Worm (Caenorhabditis elegans) whole organism, late embryonic: ENCODE results near the gene F08D12.12.

Experiments used
- C38D4.7 ChIP-seq: fragments of 200-800 bp; sonication (Bioruptor generic); optimal IDR thresholded peaks from 2 replicates; lab custom pipeline; 2018; ENCODE audit warnings: mild to moderate bottlenecking, missing genetic modification characterization, moderate library complexity, missing compliant biosample characterization
- F13H6.1 ChIP-seq: sonication (generic microtip); optimal IDR thresholded peaks from 2 replicates; lab custom pipeline; 2016; ENCODE audit warnings: missing genetic modification characterization, missing compliant biosample characterization
- K02D7.2 ChIP-seq: sonication (generic microtip); optimal IDR thresholded peaks from 2 replicates; lab custom pipeline; 2017; ENCODE audit warnings: mild to moderate bottlenecking, missing genetic modification characterization, missing compliant biosample characterization
- K09A11.1 ChIP-seq: sonication (generic microtip); optimal IDR thresholded peaks from 2 replicates; lab custom pipeline; 2017; ENCODE audit warnings: antibody characterized with exemption, mild to moderate bottlenecking, missing genetic modification characterization, missing compliant biosample characterization; ENCODE audit not compliant: insufficient read depth
- T23F11.4 ChIP-seq: fragments of 200-800 bp; sonication (Bioruptor generic); optimal IDR thresholded peaks from 2 replicates; lab custom pipeline; 2018; ENCODE audit warnings: mild to moderate bottlenecking, missing genetic modification characterization, missing compliant biosample characterization
- Y22D7AL.16 ChIP-seq: sonication (generic microtip); optimal IDR thresholded peaks from 2 replicates; lab custom pipeline; 2016; ENCODE audit warnings: missing genetic modification characterization, missing compliant biosample characterization
- ahr-1 ChIP-seq: sonication (generic microtip); optimal IDR thresholded peaks from 2 replicates; lab custom pipeline; 2016; ENCODE audit warnings: missing genetic modification characterization, missing compliant biosample characterization
- ama-1 ChIP-seq: fragments of 150-350 bp; optimal IDR thresholded peaks from 2 replicates; lab custom pipeline; 2014
- ceh-14 ChIP-seq: sonication (generic microtip); optimal IDR thresholded peaks from 2 replicates; lab custom pipeline; 2016; ENCODE audit warnings: missing genotype, missing genetic modification characterization, missing compliant biosample characterization
- ceh-24 ChIP-seq: sonication (generic microtip); optimal IDR thresholded peaks from 2 replicates; lab custom pipeline; 2016; ENCODE audit warnings: mild to moderate bottlenecking, missing genetic modification characterization, missing compliant biosample characterization
- ceh-30 ChIP-seq: fragments of 150-350 bp; optimal IDR thresholded peaks from 2 replicates; lab custom pipeline; 2014; ENCODE audit warnings: missing biosample characterization, missing genetic modification characterization
- ceh-34 ChIP-seq: sonication (generic microtip); optimal IDR thresholded peaks from 2 replicates; lab custom pipeline; 2016; ENCODE audit warnings: mild to moderate bottlenecking, missing genetic modification characterization, missing compliant biosample characterization
- ceh-48 ChIP-seq: sonication (generic microtip); optimal IDR thresholded peaks from 2 replicates; lab custom pipeline; 2016; ENCODE audit warnings: missing genetic modification characterization, inconsistent platforms, missing compliant biosample characterization
- ceh-6 ChIP-seq: fragments of 200-800 bp; sonication (Bioruptor generic); optimal IDR thresholded peaks from 2 replicates; lab custom pipeline; 2018; ENCODE audit warnings: mild to moderate bottlenecking, missing genetic modification characterization, missing compliant biosample characterization
- che-1 ChIP-seq: sonication (generic microtip); optimal IDR thresholded peaks from 2 replicates; lab custom pipeline; 2016; ENCODE audit warnings: mild to moderate bottlenecking, missing genetic modification characterization, missing compliant biosample characterization
- dve-1 ChIP-seq: sonication (generic microtip); optimal IDR thresholded peaks from 2 replicates; lab custom pipeline; 2017; ENCODE audit warnings: antibody characterized with exemption, mild to moderate bottlenecking, missing genetic modification characterization, missing compliant biosample characterization
- elt-2 ChIP-seq: sonication (generic microtip); optimal IDR thresholded peaks from 2 replicates; lab custom pipeline; 2016; ENCODE audit warnings: missing genetic modification reagents, missing genetic modification characterization, missing compliant biosample characterization
- elt-4 ChIP-seq: sonication (generic microtip); optimal IDR thresholded peaks from 2 replicates; lab custom pipeline; 2016; ENCODE audit warnings: missing genetic modification characterization, missing compliant biosample characterization
- ets-4 ChIP-seq: sonication (generic microtip); optimal IDR thresholded peaks from 2 replicates; lab custom pipeline; 2016; ENCODE audit warnings: missing genetic modification characterization, missing compliant biosample characterization
- eyg-1 ChIP-seq: sonication (generic microtip); optimal IDR thresholded peaks from 2 replicates; lab custom pipeline; 2016; ENCODE audit warnings: missing genotype, missing genetic modification characterization, missing compliant biosample characterization
- fax-1 ChIP-seq: sonication (generic microtip); optimal IDR thresholded peaks from 2 replicates; lab custom pipeline; 2016; ENCODE audit warnings: missing genotype, missing genetic modification characterization, missing compliant biosample characterization
- fkh-6 ChIP-seq: sonication (generic microtip); optimal IDR thresholded peaks from 2 replicates; lab custom pipeline; 2016; ENCODE audit warnings: missing genetic modification characterization, missing compliant biosample characterization
- hlh-30 ChIP-seq: sonication (generic microtip); optimal IDR thresholded peaks from 2 replicates; lab custom pipeline; 2017; ENCODE audit warnings: antibody characterized with exemption, missing genetic modification characterization, missing compliant biosample characterization; ENCODE audit not compliant: insufficient read depth
- hlh-8 ChIP-seq: sonication (generic microtip); optimal IDR thresholded peaks from 2 replicates; lab custom pipeline; 2016; ENCODE audit warnings: missing genotype, missing genetic modification characterization, missing compliant biosample characterization
- lim-6 ChIP-seq: sonication (generic microtip); optimal IDR thresholded peaks from 2 replicates; lab custom pipeline; 2016; ENCODE audit warnings: missing genetic modification characterization, missing compliant biosample characterization
- nhr-11 ChIP-seq: fragments of 150-350 bp; optimal IDR thresholded peaks from 2 replicates; lab custom pipeline; 2014; ENCODE audit warnings: missing biosample characterization, missing genetic modification characterization
- nhr-232 ChIP-seq: sonication (generic microtip); optimal IDR thresholded peaks from 2 replicates; lab custom pipeline; 2016; ENCODE audit warnings: missing genetic modification characterization, missing compliant biosample characterization
- pag-3 ChIP-seq: sonication (generic microtip); optimal IDR thresholded peaks from 2 replicates; lab custom pipeline; 2016; ENCODE audit warnings: missing compliant biosample characterization, missing genetic modification characterization, borderline replicate concordance
- pat-9 ChIP-seq: fragments of 200-800 bp; sonication (Bioruptor generic); optimal IDR thresholded peaks from 2 replicates; lab custom pipeline; 2018; ENCODE audit warnings: mild to moderate bottlenecking, missing genetic modification characterization, moderate library complexity, missing compliant biosample characterization
- pha-4 ChIP-seq: fragments of 150-350 bp; optimal IDR thresholded peaks from 2 replicates; lab custom pipeline; 2018; ENCODE audit warnings: missing biosample characterization, missing genetic modification reagents, missing genetic modification characterization
- pqm-1 ChIP-seq: sonication (generic microtip); optimal IDR thresholded peaks from 2 replicates; lab custom pipeline; 2016; ENCODE audit warnings: missing genetic modification characterization, missing compliant biosample characterization
- pros-1 ChIP-seq: fragments of 150-350 bp; optimal IDR thresholded peaks from 2 replicates; lab custom pipeline; 2014; ENCODE audit warnings: missing biosample characterization, missing genetic modification reagents, missing genetic modification characterization
- ref-2 ChIP-seq: sonication (generic microtip); optimal IDR thresholded peaks from 2 replicates; lab custom pipeline; 2016; ENCODE audit warnings: missing genetic modification characterization, missing compliant biosample characterization
- sdc-2 ChIP-seq: sonication (generic microtip); optimal IDR thresholded peaks from 2 replicates; lab custom pipeline; 2016; ENCODE audit warnings: missing genotype, missing genetic modification characterization, missing compliant biosample characterization
- sox-2 ChIP-seq: fragments of 200-800 bp; sonication (Bioruptor generic); IDR thresholded peaks from 2 replicates; pipeline ENCODE4 v1.3.6; 2022; ENCODE audit warnings: missing genetic modification reagents, missing genetic modification characterization, missing compliant biosample characterization
- sox-4 ChIP-seq: sonication (generic microtip); optimal IDR thresholded peaks from 2 replicates; lab custom pipeline; 2017; ENCODE audit warnings: mild to moderate bottlenecking, missing genetic modification characterization, inconsistent platforms, missing compliant biosample characterization
- tbx-2 ChIP-seq: sonication (generic microtip); optimal IDR thresholded peaks from 2 replicates; lab custom pipeline; 2016; ENCODE audit warnings: missing genetic modification characterization, missing compliant biosample characterization
- tbx-7 ChIP-seq: sonication (generic microtip); optimal IDR thresholded peaks from 2 replicates; lab custom pipeline; 2016; ENCODE audit warnings: missing genotype, missing genetic modification characterization, missing compliant biosample characterization
- ttx-3 ChIP-seq: sonication (generic microtip); optimal IDR thresholded peaks from 2 replicates; lab custom pipeline; 2016; ENCODE audit warnings: missing genetic modification reagents, missing genetic modification characterization, missing compliant biosample characterization
- unc-42 ChIP-seq: sonication (generic microtip); optimal IDR thresholded peaks from 2 replicates; lab custom pipeline; 2016; ENCODE audit warnings: missing genotype, missing genetic modification characterization, missing compliant biosample characterization
- unc-55 ChIP-seq: sonication (generic microtip); optimal IDR thresholded peaks from 2 replicates; lab custom pipeline; 2017; ENCODE audit warnings: missing biosample characterization, missing genetic modification reagents, missing genetic modification characterization

F08D12.12 gene

DNA sequence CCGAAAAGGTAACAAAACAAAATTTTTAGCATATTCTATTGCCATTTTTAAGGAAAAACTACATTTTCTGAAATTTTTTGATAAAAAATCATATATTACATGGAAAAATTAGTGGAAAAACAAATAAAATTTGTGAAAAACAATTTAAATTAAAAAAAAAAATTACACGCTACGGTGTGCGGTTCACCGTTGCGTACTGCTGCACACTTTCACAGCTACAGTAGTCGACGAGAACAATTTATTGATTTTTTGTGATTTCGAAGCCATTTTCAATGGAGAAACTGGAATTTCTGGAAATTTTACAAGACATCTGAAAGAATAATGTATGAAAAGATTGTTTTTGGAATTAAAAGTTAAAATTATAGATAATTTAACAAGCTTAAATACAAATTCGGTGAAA lies 28.1 kb upstream of the F08D12.12 start:
- TF ChIP-seq nhr-232 (tag; lab: Kevin White, UChicago), result no peak
- TF ChIP-seq fkh-6 (tag; lab: Kevin White, UChicago), result no peak
- no peak for TF ChIP-seq nhr-11 (tag; lab: Kevin White, UChicago)
- no peak for TF ChIP-seq ceh-6
- TF ChIP-seq K09A11.1 (tag; lab: Kevin White, UChicago), result no peak
- TF ChIP-seq elt-4 (tag; lab: Kevin White, UChicago), result no peak
- no peak for TF ChIP-seq sox-4
- TF ChIP-seq ets-4, result no peak
- TF ChIP-seq pag-3, result no peak
- TF ChIP-seq ama-1, result no peak
- no peak for TF ChIP-seq Y22D7AL.16 (tag; lab: Kevin White, UChicago)
- no peak for TF ChIP-seq ceh-30 (tag; lab: Kevin White, UChicago)
- no peak for TF ChIP-seq hlh-8 (tag; lab: Kevin White, UChicago)
- no peak for TF ChIP-seq K02D7.2 (tag; lab: Kevin White, UChicago)
- no peak for TF ChIP-seq F13H6.1 (tag; lab: Kevin White, UChicago)
- no peak for TF ChIP-seq unc-55 (GFP tag; lab: Kevin White, UChicago)
- no peak for TF ChIP-seq pros-1 (tag; lab: Kevin White, UChicago)
- TF ChIP-seq eyg-1, result no peak
- no peak for TF ChIP-seq ceh-48 (tag; lab: Kevin White, UChicago)
- no peak for TF ChIP-seq ceh-24

ce11 chrII:2807674-2808206 lies 20.9 kb upstream of the F08D12.12 start, which contains the start of gene K12H6.12:
Gene K12H6.12 (plus strand): TSS chrII:2808156.
- TF ChIP-seq hlh-30 (tag; lab: Kevin White, UChicago), result peak; percentile 77
- TF ChIP-seq pqm-1 (tag; lab: Kevin White, UChicago), result no peak
- TF ChIP-seq sdc-2 (tag; lab: Kevin White, UChicago), result no peak
- TF ChIP-seq dve-1 (tag; lab: Kevin White, UChicago), result no peak
- TF ChIP-seq hlh-8 (tag; lab: Kevin White, UChicago), result no peak
- TF ChIP-seq che-1, result no peak
- TF ChIP-seq pat-9 (tag; lab: Kevin White, UChicago), result no peak
- TF ChIP-seq tbx-2 (tag; lab: Kevin White, UChicago), result peak; percentile 15
- TF ChIP-seq lim-6, result no peak
- no peak for TF ChIP-seq ref-2 (tag; lab: Kevin White, UChicago)
- TF ChIP-seq C38D4.7 (GFP tag; lab: Kevin White, UChicago), result no peak
- no peak for TF ChIP-seq ceh-34 (tag; lab: Kevin White, UChicago)
- TF ChIP-seq sox-2 (GFP tag; lab: Robert Waterston, UW), result no peak
- no peak for TF ChIP-seq tbx-7
- TF ChIP-seq ceh-14 (tag; lab: Kevin White, UChicago), result no peak
- TF ChIP-seq unc-55 (GFP tag; lab: Kevin White, UChicago), result peak; percentile 29

DNA sequence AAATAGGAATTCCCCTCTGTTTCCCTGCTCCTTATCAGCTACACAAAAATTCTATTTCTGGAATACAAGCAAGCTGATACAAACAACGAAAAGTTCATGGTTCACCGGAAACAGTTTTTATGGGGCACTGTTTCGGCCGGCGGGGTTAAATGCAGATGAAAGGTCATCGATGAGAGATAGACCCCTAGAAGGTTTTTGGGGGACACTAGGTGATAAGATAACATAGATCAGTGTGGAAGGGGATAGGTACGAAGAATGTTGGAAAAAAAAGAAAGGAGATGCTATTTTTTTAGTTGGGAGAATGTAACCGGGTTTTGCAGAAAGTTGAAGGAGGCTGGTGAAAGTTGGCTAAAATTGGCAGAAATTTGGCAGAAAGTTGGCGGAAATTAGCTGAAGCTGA lies 18.7 kb upstream of the F08D12.12 start:
- TF ChIP-seq fax-1 (tag; lab: Kevin White, UChicago) (no peak), pha-4 (tag; lab: Kevin White, UChicago) (no peak), ahr-1 (tag; lab: Kevin White, UChicago) (no peak), elt-2 (tag; lab: Kevin White, UChicago) (peak; percentile 37)
- TF ChIP-seq, all 69 proteins: peak for 1

DNA sequence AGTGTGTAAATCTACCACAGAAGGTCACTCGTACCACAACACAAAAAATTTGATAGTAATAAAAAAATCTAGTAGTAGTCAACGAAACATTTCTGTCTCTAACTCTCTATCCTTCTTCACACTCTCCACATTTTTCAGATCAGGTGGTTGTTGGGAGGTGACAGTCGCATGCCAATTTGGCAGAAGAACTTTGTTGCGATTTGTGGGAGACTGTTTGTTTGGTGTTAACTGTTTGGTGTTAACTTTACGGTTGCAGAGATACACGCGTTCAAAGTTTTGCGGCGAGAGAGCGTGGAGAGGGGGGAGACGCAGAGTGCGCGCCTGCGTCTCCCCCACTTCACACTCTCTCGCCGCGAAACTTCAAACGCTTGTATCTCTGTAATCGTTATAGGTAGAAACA lies 18.1 kb upstream of the F08D12.12 start:
- TF ChIP-seq unc-42 (tag; lab: Kevin White, UChicago) (no peak), ets-4 (no peak), ttx-3 (no peak), ref-2 (tag; lab: Kevin White, UChicago) (no peak), T23F11.4 (GFP tag; lab: Kevin White, UChicago) (no peak), tbx-2 (tag; lab: Kevin White, UChicago) (no peak), K02D7.2 (tag; lab: Kevin White, UChicago) (no peak), elt-2 (tag; lab: Kevin White, UChicago) (no peak), elt-4 (tag; lab: Kevin White, UChicago) (no peak), tbx-7 (no peak)
